Fruit fly (Drosophila melanogaster) whole organism, embryonic: Measurements from ENCODE around the gene PpD6.

Source experiments
- B-H2 ChIP-seq: fragments of 200-800 bp; sonication (Bioruptor generic); optimal IDR thresholded peaks from 2 replicates; lab custom pipeline; 2018; ENCODE audit warnings: missing biosample characterization, mild to moderate bottlenecking, missing genetic modification characterization
- CG11695 ChIP-seq: fragments of 200-800 bp; sonication (Bioruptor generic); IDR thresholded peaks from 3 replicates; pipeline ENCODE4 v1.3.6; 2022; ENCODE audit warnings: missing biosample characterization, missing genetic modification characterization
- CG12104 ChIP-seq: fragments of 200-800 bp; sonication (Bioruptor generic); optimal IDR thresholded peaks from 3 replicates; lab custom pipeline; 2016; ENCODE audit warnings: missing biosample characterization, missing genetic modification characterization
- CG12769 ChIP-seq: fragments of 200-800 bp; sonication (Bioruptor generic); optimal IDR thresholded peaks from 2 replicates; lab custom pipeline; 2019; ENCODE audit warnings: missing biosample characterization, mild to moderate bottlenecking, missing genetic modification characterization, moderate library complexity
- CG13424 ChIP-seq: fragments of 200-800 bp; sonication (Bioruptor generic); optimal IDR thresholded peaks from 2 replicates; lab custom pipeline; 2019; ENCODE audit warnings: missing biosample characterization, mild to moderate bottlenecking, missing genetic modification characterization, moderate library complexity
- CG17186 ChIP-seq: fragments of 200-800 bp; sonication (Bioruptor generic); optimal IDR thresholded peaks from 3 replicates; lab custom pipeline; 2017; ENCODE audit warnings: missing biosample characterization, missing genetic modification reagents, missing genetic modification characterization
- CG17385 ChIP-seq: fragments of 200-800 bp; sonication (Bioruptor generic); optimal IDR thresholded peaks from 3 replicates; lab custom pipeline; 2018; ENCODE audit warnings: missing biosample characterization, mild to moderate bottlenecking, missing genetic modification characterization
- CG18011 ChIP-seq: fragments of 200-800 bp; sonication (Bioruptor generic); optimal IDR thresholded peaks from 2 replicates; lab custom pipeline; 2017; ENCODE audit warnings: missing biosample characterization, missing genetic modification characterization, mild to moderate bottlenecking, moderate library complexity, missing genotype
- CG30020 ChIP-seq: fragments of 200-800 bp; optimal IDR thresholded peaks from 2 replicates; lab custom pipeline; 2019; ENCODE audit warnings: missing biosample characterization, mild to moderate bottlenecking, missing genetic modification characterization, moderate library complexity
- CG33213 ChIP-seq: fragments of 200-800 bp; sonication (Bioruptor generic); optimal IDR thresholded peaks from 3 replicates; lab custom pipeline; 2016; ENCODE audit warnings: missing biosample characterization, missing genetic modification characterization
- CG33557 ChIP-seq: fragments of 200-800 bp; sonication (Bioruptor generic); optimal IDR thresholded peaks from 2 replicates; lab custom pipeline; 2019; ENCODE audit warnings: missing biosample characterization, mild to moderate bottlenecking, missing genetic modification characterization, moderate library complexity
- CG5180 ChIP-seq: fragments of 200-800 bp; sonication (Bioruptor generic); optimal IDR thresholded peaks from 3 replicates; lab custom pipeline; 2017; ENCODE audit warnings: missing biosample characterization, missing genetic modification characterization, mild to moderate bottlenecking, moderate library complexity, missing genetic modification reagents
- CG7271 ChIP-seq: fragments of 200-800 bp; sonication (Bioruptor generic); optimal IDR thresholded peaks from 2 replicates; lab custom pipeline; 2018; ENCODE audit warnings: missing biosample characterization, mild to moderate bottlenecking, missing genetic modification characterization, moderate library complexity
- CG7963 ChIP-seq: fragments of 200-800 bp; sonication (Bioruptor generic); IDR thresholded peaks from 3 replicates; pipeline ENCODE4 v1.3.6; 2022; ENCODE audit warnings: missing biosample characterization, missing genetic modification characterization; ENCODE audit not compliant: partially characterized antibody
- CG9876 ChIP-seq: fragments of 200-800 bp; sonication (Bioruptor generic); optimal IDR thresholded peaks from 2 replicates; lab custom pipeline; 2016; ENCODE audit warnings: missing biosample characterization, missing genetic modification characterization
- CTCF ChIP-seq: fragments of 200-800 bp; sonication (Bioruptor generic); optimal IDR thresholded peaks from 2 replicates; lab custom pipeline; 2017; ENCODE audit warnings: missing biosample characterization, mild to moderate bottlenecking, missing genetic modification characterization, moderate library complexity
- Drgx ChIP-seq: fragments of 200-800 bp; sonication (Bioruptor generic); IDR thresholded peaks from 2 replicates; pipeline ENCODE4 v1.3.6; 2022; ENCODE audit warnings: missing biosample characterization, missing genetic modification characterization
- Gug ChIP-seq: fragments of 200-800 bp; sonication (Bioruptor generic); IDR thresholded peaks from 4 replicates; pipeline ENCODE4 v1.3.6; 2022; ENCODE audit warnings: missing biosample characterization, missing genetic modification characterization
- HLH54F ChIP-seq: fragments of 200-800 bp; sonication (Bioruptor generic); optimal IDR thresholded peaks from 3 replicates; lab custom pipeline; 2016; ENCODE audit warnings: missing biosample characterization, missing genetic modification characterization
- Hmr ChIP-seq: fragments of 200-800 bp; sonication (Bioruptor generic); optimal IDR thresholded peaks from 3 replicates; lab custom pipeline; 2017; ENCODE audit warnings: mild to moderate bottlenecking, missing biosample characterization, missing genetic modification reagents, missing genetic modification characterization
- Meics ChIP-seq: fragments of 200-800 bp; sonication (Bioruptor generic); optimal IDR thresholded peaks from 2 replicates; lab custom pipeline; 2017; ENCODE audit warnings: missing biosample characterization, mild to moderate bottlenecking, missing genetic modification characterization
- Nf-YB ChIP-seq: fragments of 200-800 bp; sonication (Bioruptor generic); optimal IDR thresholded peaks from 3 replicates; lab custom pipeline; 2019; ENCODE audit warnings: missing biosample characterization, mild to moderate bottlenecking, missing genetic modification characterization, moderate library complexity
- Optix ChIP-seq: fragments of 200-800 bp; sonication (Bioruptor generic); IDR thresholded peaks from 3 replicates; pipeline ENCODE4 v1.3.6; 2022; ENCODE audit warnings: missing biosample characterization, missing genetic modification characterization
- Ptx1 ChIP-seq: fragments of 200-800 bp; sonication (Bioruptor generic); IDR thresholded peaks from 2 replicates; pipeline ENCODE4 v1.3.6; 2022; ENCODE audit warnings: missing biosample characterization, missing genetic modification characterization
- Six4 ChIP-seq: fragments of 200-800 bp; sonication (Bioruptor generic); optimal IDR thresholded peaks from 2 replicates; lab custom pipeline; 2016; ENCODE audit warnings: missing biosample characterization, missing genetic modification characterization
- Spps ChIP-seq: fragments of 200-800 bp; sonication (Bioruptor generic); optimal IDR thresholded peaks from 2 replicates; lab custom pipeline; 2018; ENCODE audit warnings: missing biosample characterization, mild to moderate bottlenecking, missing genetic modification characterization
- TFAM ChIP-seq: fragments of 200-800 bp; sonication (Bioruptor generic); optimal IDR thresholded peaks from 2 replicates; lab custom pipeline; 2017; ENCODE audit warnings: missing biosample characterization, missing genetic modification characterization, inconsistent platforms
- br ChIP-seq: fragments of >200 bp; optimal IDR thresholded peaks from 2 replicates; lab custom pipeline; 2017
- bsh ChIP-seq, 2 experiments: fragments of 200-800 bp; sonication (Bioruptor generic); optimal IDR thresholded peaks; 2 replicates each; lab custom pipeline; 2017 to 2018; ENCODE audit warnings: mild to moderate bottlenecking in 2 of 2, missing biosample characterization in 2 of 2, missing genetic modification characterization in 2 of 2, moderate library complexity in 1 of 2
- dan ChIP-seq: fragments of 200-800 bp; sonication (Bioruptor generic); IDR thresholded peaks from 2 replicates; pipeline ENCODE4 v1.3.6; 2022; ENCODE audit warnings: missing biosample characterization, missing genetic modification characterization
- emc ChIP-seq: fragments of 200-800 bp; sonication (Bioruptor generic); optimal IDR thresholded peaks from 2 replicates; lab custom pipeline; 2016; ENCODE audit warnings: missing biosample characterization, missing genetic modification characterization
- esg ChIP-seq: fragments of 200-800 bp; sonication (Bioruptor generic); conservative IDR thresholded peaks from 2 replicates; pipeline ENCODE4 v1.3.6; 2022; ENCODE audit warnings: missing biosample characterization, missing genetic modification characterization
- exex ChIP-seq: fragments of 200-800 bp; sonication (Bioruptor generic); optimal IDR thresholded peaks from 4 replicates; lab custom pipeline; 2018; ENCODE audit warnings: missing biosample characterization, mild to moderate bottlenecking, missing genetic modification characterization, moderate library complexity
- gsb-n ChIP-seq: fragments of 200-800 bp; sonication (Bioruptor generic); optimal IDR thresholded peaks from 3 replicates; lab custom pipeline; 2018; ENCODE audit warnings: missing biosample characterization, mild to moderate bottlenecking, missing genetic modification characterization
- hkb ChIP-seq, 2 experiments: fragments of 200-800 bp in 1 of 2; fragments of >200 bp in 1 of 2; sonication (Bioruptor generic) in 1 of 2; IDR thresholded peaks in 1 of 2; optimal IDR thresholded peaks in 1 of 2; 2 replicates each; pipeline versions ENCODE4 v1.3.6 to Lab custom; 2017 to 2022; ENCODE audit warnings: missing biosample characterization in 1 of 2, missing genetic modification characterization in 1 of 2
- knrl ChIP-seq: fragments of 200-800 bp; sonication (Bioruptor generic); IDR thresholded peaks from 3 replicates; pipeline ENCODE4 v1.3.6; 2022; ENCODE audit warnings: missing biosample characterization, missing genetic modification characterization; ENCODE audit not compliant: partially characterized antibody
- lola ChIP-seq, 3 experiments: fragments of >200 bp in 2 of 3; fragments of 200-800 bp in 1 of 3; sonication (Bioruptor generic) in 1 of 3; optimal IDR thresholded peaks; 2 replicates each; lab custom pipeline; 2017 to 2019; ENCODE audit warnings: missing biosample characterization in 3 of 3, missing genetic modification characterization in 3 of 3, mild to moderate bottlenecking in 1 of 3, moderate library complexity in 1 of 3
- lov ChIP-seq, 2 experiments: fragments of 200-800 bp in 1 of 2; fragments of >200 bp in 1 of 2; sonication (Bioruptor generic) in 1 of 2; IDR thresholded peaks in 1 of 2; optimal IDR thresholded peaks in 1 of 2; 2 replicates in 1 of 2; 3 replicates in 1 of 2; pipeline versions ENCODE4 v1.3.6 to Lab custom; 2017 to 2022; ENCODE audit warnings: missing biosample characterization in 1 of 2, missing genetic modification characterization in 1 of 2
- org-1 ChIP-seq: fragments of 200-800 bp; sonication (Bioruptor generic); optimal IDR thresholded peaks from 2 replicates; lab custom pipeline; 2017; ENCODE audit warnings: missing biosample characterization, missing genetic modification characterization
- prd ChIP-seq, 3 experiments: fragments of >200 bp in 2 of 3; fragments of 200-800 bp in 1 of 3; sonication (Bioruptor generic) in 1 of 3; optimal IDR thresholded peaks in 2 of 3; IDR thresholded peaks in 1 of 3; 2 replicates in 2 of 3; 3 replicates in 1 of 3; pipeline versions ENCODE4 v1.3.6 to Lab custom; 2017 to 2022; ENCODE audit warnings: missing biosample characterization in 1 of 3, missing genetic modification characterization in 1 of 3
- rib ChIP-seq: fragments of 200-800 bp; sonication (Bioruptor generic); IDR thresholded peaks from 2 replicates; pipeline ENCODE4 v1.3.6; 2022; ENCODE audit warnings: missing biosample characterization, missing genetic modification characterization
- row ChIP-seq: fragments of 200-800 bp; sonication (Bioruptor generic); IDR thresholded peaks from 3 replicates; pipeline ENCODE4 v1.3.6; 2022; ENCODE audit warnings: missing biosample characterization, missing genetic modification characterization
- sna ChIP-seq: fragments of 200-800 bp; sonication (Bioruptor generic); IDR thresholded peaks from 2 replicates; pipeline ENCODE4 v1.3.6; 2022; ENCODE audit warnings: missing biosample characterization, missing genetic modification characterization; ENCODE audit not compliant: partially characterized antibody
- so ChIP-seq: fragments of 200-800 bp; sonication (Bioruptor generic); IDR thresholded peaks from 3 replicates; pipeline ENCODE4 v1.3.6; 2022; ENCODE audit warnings: missing biosample characterization, missing genetic modification characterization
- ssp ChIP-seq: fragments of 200-800 bp; sonication (Bioruptor generic); IDR thresholded peaks from 2 replicates; pipeline ENCODE4 v1.3.6; 2022; ENCODE audit warnings: missing biosample characterization, missing genetic modification characterization
- stwl ChIP-seq: fragments of 200-800 bp; sonication (Bioruptor generic); optimal IDR thresholded peaks from 3 replicates; lab custom pipeline; 2018; ENCODE audit warnings: missing biosample characterization, mild to moderate bottlenecking, missing genetic modification characterization, moderate library complexity
- tin ChIP-seq: fragments of 200-800 bp; sonication (Bioruptor generic); optimal IDR thresholded peaks from 3 replicates; lab custom pipeline; 2016; ENCODE audit warnings: missing biosample characterization, missing genetic modification characterization
- wek ChIP-seq: fragments of 200-800 bp; sonication (Bioruptor generic); optimal IDR thresholded peaks from 3 replicates; lab custom pipeline; 2018; ENCODE audit warnings: missing biosample characterization, mild to moderate bottlenecking, missing genetic modification characterization, moderate library complexity

The PpD6 gene

dm6 chr2L:3086290-3086876 lies 23.1 kb upstream of the PpD6 start (continued):
- no peak for TF ChIP-seq CG9876 (GFP tag; lab: Kevin White, UChicago)
- peak; percentile 25 for TF ChIP-seq Six4 (GFP tag; lab: Kevin White, UChicago)
- no peak for TF ChIP-seq CG17186 (GFP tag; lab: Kevin White, UChicago)
- TF ChIP-seq CG7271: no peak
- TF ChIP-seq lola (GFP tag; optimal IDR thresholded peaks at IDR 0.05; lab: Kevin White, UChicago): no peak
- TF ChIP-seq CG18011: peak; percentile 33
- TF ChIP-seq stwl (tag; lab: Kevin White, UChicago): no peak
- peak; percentile 50 for TF ChIP-seq CG12104
- peak; percentile 81 for TF ChIP-seq Ptx1
- peak; percentile 24 for TF ChIP-seq gsb-n (tag; lab: Kevin White, UChicago)
- TF ChIP-seq tin: peak; percentile 44
- TF ChIP-seq Optix (GFP tag; lab: Robert Waterston, UW): no peak
- TF ChIP-seq dan (GFP tag; lab: Robert Waterston, UW): no peak
- peak; percentile 78 for TF ChIP-seq CG13424 (tag; lab: Kevin White, UChicago)
- TF ChIP-seq TFAM (GFP tag; lab: Kevin White, UChicago): no peak
- TF ChIP-seq CG11695 (GFP tag; lab: Robert Waterston, UW): peak; percentile 81
- peak; percentile 76 for TF ChIP-seq Hmr (GFP tag; lab: Kevin White, UChicago)
- TF ChIP-seq CG33557 (GFP tag; lab: Kevin White, UChicago): no peak
- TF ChIP-seq Drgx: peak; percentile 85
- no peak for TF ChIP-seq sna (GFP tag; lab: Robert Waterston, UW)
- no peak for TF ChIP-seq knrl (GFP tag; lab: Robert Waterston, UW)
- TF ChIP-seq CG30020 (tag; lab: Kevin White, UChicago): no peak
- no peak for TF ChIP-seq lov (optimal IDR thresholded peaks at IDR 0.05; lab: Kevin White, UChicago)
- TF ChIP-seq lov (GFP tag; IDR thresholded peaks at IDR 0.05; lab: Robert Waterston, UW): no peak
- TF ChIP-seq rib (GFP tag; lab: Robert Waterston, UW): peak; percentile 68
- TF ChIP-seq emc (GFP tag; lab: Kevin White, UChicago): peak; percentile 8
- peak; percentile 40 for TF ChIP-seq CG5180 (GFP tag; lab: Kevin White, UChicago)
- TF ChIP-seq ssp: peak; percentile 31; the same call in 1 of the 2 replicates
- TF ChIP-seq prd (optimal IDR thresholded peaks at IDR 0.05; lab: Kevin White, UChicago): no peak
- TF ChIP-seq prd (GFP tag; IDR thresholded peaks at IDR 0.05; lab: Robert Waterston, UW): peak; percentile 64; the same call in 2 of the 3 replicates
- TF ChIP-seq so (GFP tag; lab: Robert Waterston, UW): peak; percentile 65; the same call in 2 of the 3 replicates
- TF ChIP-seq Meics (GFP tag; lab: Kevin White, UChicago): peak; percentile 82
- peak in 1 of 2 experiments; percentile 65 for TF ChIP-seq bsh (GFP tag; optimal IDR thresholded peaks at IDR 0.05; lab: Kevin White, UChicago)
- peak; percentile 80 for TF ChIP-seq row (GFP tag; lab: Robert Waterston, UW)
- peak; percentile 33 for TF ChIP-seq HLH54F (GFP tag; lab: Kevin White, UChicago)
- TF ChIP-seq org-1: peak; percentile 55
- TF ChIP-seq CG12769: peak; percentile 68
- TF ChIP-seq B-H2 (GFP tag; lab: Kevin White, UChicago): no peak
- TF ChIP-seq br (lab: Kevin White, UChicago): no peak
- no peak for TF ChIP-seq hkb (optimal IDR thresholded peaks at IDR 0.05; lab: Kevin White, UChicago)
- TF ChIP-seq hkb (GFP tag; IDR thresholded peaks at IDR 0.05; lab: Robert Waterston, UW): peak; percentile 80; the same call in 1 of the 2 replicates
- no peak for TF ChIP-seq Spps (tag; lab: Kevin White, UChicago)
- TF ChIP-seq CG17385 (GFP tag; lab: Kevin White, UChicago): peak; percentile 68
- TF ChIP-seq wek (GFP tag; lab: Kevin White, UChicago): no peak
- peak; percentile 64 for TF ChIP-seq esg
- peak; percentile 32 for TF ChIP-seq exex (tag; lab: Kevin White, UChicago)
- TF ChIP-seq CG33213: peak; percentile 11
- TF ChIP-seq Nf-YB (GFP tag; lab: Kevin White, UChicago): peak; percentile 30
- no peak for TF ChIP-seq Gug
- TF ChIP-seq CTCF (GFP tag; lab: Kevin White, UChicago): no peak
- TF ChIP-seq CG7963: no peak
